Fruit fly (Drosophila melanogaster) whole organism, embryonic: ENCODE results near the gene Mocs1.

Experiments
- CG10321 ChIP-seq: fragments of 200-800 bp; sonication (Bioruptor generic); IDR thresholded peaks from 2 replicates; pipeline ENCODE4 v1.3.6; 2022; ENCODE audit warnings: missing biosample characterization, missing genetic modification characterization
- CG12219 ChIP-seq: fragments of 200-800 bp; sonication (Bioruptor generic); optimal IDR thresholded peaks from 3 replicates; lab custom pipeline; 2018; ENCODE audit warnings: missing biosample characterization, mild to moderate bottlenecking, missing genetic modification characterization
- CG13296 ChIP-seq: fragments of 200-800 bp; sonication (Bioruptor generic); optimal IDR thresholded peaks from 3 replicates; lab custom pipeline; 2018; ENCODE audit warnings: missing biosample characterization, mild to moderate bottlenecking, missing genetic modification characterization
- CG15011 ChIP-seq: fragments of 200-800 bp; sonication (Bioruptor generic); optimal IDR thresholded peaks from 3 replicates; lab custom pipeline; 2018; ENCODE audit warnings: missing biosample characterization, mild to moderate bottlenecking, missing genetic modification characterization
- CG15269 ChIP-seq: fragments of 200-800 bp; sonication (Bioruptor generic); optimal IDR thresholded peaks from 2 replicates; lab custom pipeline; 2018; ENCODE audit warnings: missing biosample characterization, mild to moderate bottlenecking, missing genetic modification characterization, moderate library complexity
- CG16863 ChIP-seq: fragments of 200-800 bp; sonication (Bioruptor generic); optimal IDR thresholded peaks from 3 replicates; lab custom pipeline; 2016; ENCODE audit warnings: missing biosample characterization, missing genetic modification characterization
- CG17328 ChIP-seq: fragments of 200-800 bp; sonication (Bioruptor generic); IDR thresholded peaks from 2 replicates; pipeline ENCODE4 v1.3.6; 2022; ENCODE audit warnings: missing biosample characterization, missing genetic modification characterization
- CG18011 ChIP-seq: fragments of 200-800 bp; sonication (Bioruptor generic); optimal IDR thresholded peaks from 2 replicates; lab custom pipeline; 2017; ENCODE audit warnings: missing biosample characterization, missing genetic modification characterization, mild to moderate bottlenecking, moderate library complexity, missing genotype
- CG30020 ChIP-seq: fragments of 200-800 bp; optimal IDR thresholded peaks from 2 replicates; lab custom pipeline; 2019; ENCODE audit warnings: missing biosample characterization, mild to moderate bottlenecking, missing genetic modification characterization, moderate library complexity
- CG31441 ChIP-seq: fragments of 200-800 bp; sonication (Bioruptor generic); IDR thresholded peaks from 2 replicates; pipeline ENCODE4 v1.3.6; 2022; ENCODE audit warnings: missing biosample characterization, missing genetic modification characterization
- CG5180 ChIP-seq: fragments of 200-800 bp; sonication (Bioruptor generic); optimal IDR thresholded peaks from 3 replicates; lab custom pipeline; 2017; ENCODE audit warnings: missing biosample characterization, missing genetic modification characterization, mild to moderate bottlenecking, moderate library complexity, missing genetic modification reagents
- CG7357 ChIP-seq: fragments of 200-800 bp; sonication (Bioruptor generic); IDR thresholded peaks from 3 replicates; pipeline ENCODE4 v1.3.6; 2022; ENCODE audit warnings: missing biosample characterization, missing genetic modification characterization
- CG8281 ChIP-seq: fragments of 200-800 bp; sonication (Bioruptor generic); optimal IDR thresholded peaks from 2 replicates; lab custom pipeline; 2018; ENCODE audit warnings: missing biosample characterization, mild to moderate bottlenecking, missing genetic modification characterization, moderate library complexity
- CG8478 ChIP-seq: fragments of >200 bp; optimal IDR thresholded peaks from 2 replicates; lab custom pipeline; 2018
- CG8765 ChIP-seq: fragments of 200-800 bp; sonication (Bioruptor generic); IDR thresholded peaks from 2 replicates; pipeline ENCODE4 v1.3.6; 2022; ENCODE audit warnings: missing biosample characterization, missing genetic modification characterization
- Dad ChIP-seq: fragments of 200-800 bp; sonication (Bioruptor generic); optimal IDR thresholded peaks from 3 replicates; lab custom pipeline; 2016; ENCODE audit warnings: missing biosample characterization, missing genetic modification characterization
- Dfd ChIP-seq, 2 experiments: fragments of >200 bp; optimal IDR thresholded peaks; 2 replicates each; lab custom pipeline; 2017; ENCODE audit warnings: missing biosample characterization in 2 of 2, missing genetic modification characterization in 2 of 2
- Elba2 ChIP-seq: fragments of 200-800 bp; sonication (Bioruptor generic); optimal IDR thresholded peaks from 3 replicates; lab custom pipeline; 2016; ENCODE audit warnings: missing biosample characterization, missing genetic modification characterization
- Ets65A ChIP-seq: fragments of 200-800 bp; sonication (Bioruptor generic); peaks from one replicate; lab custom pipeline; 2016; ENCODE audit warnings: missing biosample characterization, missing genetic modification characterization
- GATAe ChIP-seq: fragments of 200-800 bp; sonication (Bioruptor generic); conservative IDR thresholded peaks from 2 replicates; pipeline ENCODE4 v1.3.6; 2022; ENCODE audit warnings: missing biosample characterization, missing genetic modification characterization
- H2.0 ChIP-seq: fragments of 200-800 bp; sonication (Bioruptor generic); IDR thresholded peaks from 2 replicates; pipeline ENCODE4 v1.3.6; 2022; ENCODE audit warnings: missing biosample characterization, missing genetic modification characterization
- Hr3 ChIP-seq: fragments of 200-800 bp; sonication (Bioruptor generic); optimal IDR thresholded peaks from 3 replicates; lab custom pipeline; 2016; ENCODE audit warnings: missing biosample characterization, missing genetic modification characterization
- Lim3 ChIP-seq: fragments of 200-800 bp; sonication (Bioruptor generic); IDR thresholded peaks from 2 replicates; pipeline ENCODE4 v1.3.6; 2022; ENCODE audit warnings: missing biosample characterization, missing genetic modification characterization
- MBD-R2 ChIP-seq: fragments of 200-800 bp; sonication (Bioruptor generic); IDR thresholded peaks from 2 replicates; pipeline ENCODE4 v1.3.6; 2022; ENCODE audit warnings: missing biosample characterization, missing genetic modification characterization
- Max ChIP-seq: fragments of 200-800 bp; sonication (Bioruptor generic); optimal IDR thresholded peaks from 2 replicates; lab custom pipeline; 2016; ENCODE audit warnings: missing biosample characterization, mild to moderate bottlenecking, missing genetic modification characterization
- NFAT ChIP-seq: fragments of 200-800 bp; sonication (Bioruptor generic); IDR thresholded peaks from 2 replicates; pipeline ENCODE4 v1.3.6; 2022; ENCODE audit warnings: missing biosample characterization, missing genetic modification characterization
- NK7.1 ChIP-seq: fragments of 200-800 bp; sonication (Bioruptor generic); optimal IDR thresholded peaks from 3 replicates; lab custom pipeline; 2016; ENCODE audit warnings: missing biosample characterization, missing genetic modification characterization
- Oli ChIP-seq: fragments of 200-800 bp; sonication (Bioruptor generic); optimal IDR thresholded peaks from 2 replicates; lab custom pipeline; 2018; ENCODE audit warnings: missing biosample characterization, mild to moderate bottlenecking, missing genetic modification characterization, moderate library complexity
- Vsx1 ChIP-seq: fragments of 200-800 bp; sonication (Bioruptor generic); optimal IDR thresholded peaks from 2 replicates; lab custom pipeline; 2017; ENCODE audit warnings: missing biosample characterization, mild to moderate bottlenecking, missing genetic modification characterization, missing genetic modification reagents
- bab2 ChIP-seq: fragments of 200-800 bp; sonication (Bioruptor generic); optimal IDR thresholded peaks from 2 replicates; lab custom pipeline; 2016; ENCODE audit warnings: missing biosample characterization, missing genetic modification characterization
- br ChIP-seq: fragments of >200 bp; optimal IDR thresholded peaks from 2 replicates; lab custom pipeline; 2017
- bsh ChIP-seq, 2 experiments: fragments of 200-800 bp; sonication (Bioruptor generic); optimal IDR thresholded peaks; 2 replicates each; lab custom pipeline; 2017 to 2018; ENCODE audit warnings: mild to moderate bottlenecking in 2 of 2, missing biosample characterization in 2 of 2, missing genetic modification characterization in 2 of 2, moderate library complexity in 1 of 2
- cg ChIP-seq: fragments of 200-800 bp; sonication (Bioruptor generic); optimal IDR thresholded peaks from 3 replicates; lab custom pipeline; 2019; ENCODE audit warnings: missing biosample characterization, mild to moderate bottlenecking, missing genetic modification characterization, moderate library complexity
- chn ChIP-seq: fragments of 200-800 bp; sonication (Bioruptor generic); optimal IDR thresholded peaks from 2 replicates; lab custom pipeline; 2016; ENCODE audit warnings: missing biosample characterization, missing genetic modification characterization
- fd102C ChIP-seq: fragments of 200-800 bp; sonication (Bioruptor generic); optimal IDR thresholded peaks from 2 replicates; lab custom pipeline; 2018; ENCODE audit warnings: missing biosample characterization, mild to moderate bottlenecking, missing genetic modification characterization, moderate library complexity
- fd96Cb ChIP-seq: fragments of 200-800 bp; sonication (Bioruptor generic); optimal IDR thresholded peaks from 2 replicates; lab custom pipeline; 2018; ENCODE audit warnings: missing biosample characterization, mild to moderate bottlenecking, missing genetic modification characterization, moderate library complexity
- fu2 ChIP-seq: fragments of 200-800 bp; sonication (Bioruptor generic); optimal IDR thresholded peaks from 2 replicates; lab custom pipeline; 2016; ENCODE audit warnings: missing biosample characterization, missing genetic modification characterization
- gsb ChIP-seq: fragments of 200-800 bp; sonication (Bioruptor generic); IDR thresholded peaks from 2 replicates; pipeline ENCODE4 v1.3.6; 2022; ENCODE audit warnings: missing biosample characterization, missing genetic modification characterization
- h ChIP-seq: fragments of >200 bp; optimal IDR thresholded peaks from 2 replicates; lab custom pipeline; 2017
- knrl ChIP-seq: fragments of 200-800 bp; sonication (Bioruptor generic); IDR thresholded peaks from 3 replicates; pipeline ENCODE4 v1.3.6; 2022; ENCODE audit warnings: missing biosample characterization, missing genetic modification characterization; ENCODE audit not compliant: partially characterized antibody
- mirr ChIP-seq: fragments of 200-800 bp; sonication (Bioruptor generic); optimal IDR thresholded peaks from 3 replicates; lab custom pipeline; 2018; ENCODE audit warnings: missing biosample characterization, mild to moderate bottlenecking, missing genetic modification characterization
- org-1 ChIP-seq: fragments of 200-800 bp; sonication (Bioruptor generic); optimal IDR thresholded peaks from 2 replicates; lab custom pipeline; 2017; ENCODE audit warnings: missing biosample characterization, missing genetic modification characterization
- run ChIP-seq: fragments of 200-800 bp; sonication (Bioruptor generic); optimal IDR thresholded peaks from 3 replicates; lab custom pipeline; 2018; ENCODE audit warnings: missing biosample characterization, mild to moderate bottlenecking, missing genetic modification characterization
- sens-2 ChIP-seq: fragments of 200-800 bp; sonication (Bioruptor generic); IDR thresholded peaks from 2 replicates; pipeline ENCODE4 v1.3.6; 2022; ENCODE audit warnings: missing biosample characterization, missing genetic modification characterization
- seq ChIP-seq: fragments of 200-800 bp; sonication (Bioruptor generic); IDR thresholded peaks from 2 replicates; pipeline ENCODE4 v1.3.6; 2022; ENCODE audit warnings: missing biosample characterization, missing genetic modification characterization
- slp2 ChIP-seq: fragments of 200-800 bp; sonication (Bioruptor generic); optimal IDR thresholded peaks from 2 replicates; lab custom pipeline; 2016; ENCODE audit warnings: missing biosample characterization, missing genetic modification characterization
- tap ChIP-seq: fragments of 200-800 bp; optimal IDR thresholded peaks from 3 replicates; lab custom pipeline; 2019; ENCODE audit warnings: missing biosample characterization, mild to moderate bottlenecking, missing genetic modification characterization, moderate library complexity
- tgo ChIP-seq: fragments of 200-800 bp; sonication (Bioruptor generic); IDR thresholded peaks from 3 replicates; pipeline ENCODE4 v1.3.6; 2022; ENCODE audit warnings: missing biosample characterization, missing genetic modification characterization
- tll ChIP-seq, 2 experiments: fragments of 200-800 bp in 1 of 2; fragments of >200 bp in 1 of 2; sonication (Bioruptor generic) in 1 of 2; optimal IDR thresholded peaks; 2 replicates each; lab custom pipeline; 2017 to 2019; ENCODE audit warnings: missing biosample characterization in 2 of 2, missing genetic modification characterization in 2 of 2, mild to moderate bottlenecking in 1 of 2, moderate library complexity in 1 of 2
- tna ChIP-seq: fragments of 200-800 bp; sonication (Bioruptor generic); IDR thresholded peaks from 2 replicates; pipeline ENCODE4 v1.3.6; 2022; ENCODE audit warnings: missing biosample characterization, missing genetic modification characterization; ENCODE audit not compliant: partially characterized antibody
- twi ChIP-seq: fragments of 200-800 bp; optimal IDR thresholded peaks from 2 replicates; lab custom pipeline; 2019; ENCODE audit warnings: missing biosample characterization, mild to moderate bottlenecking, missing genetic modification characterization, moderate library complexity

The Mocs1 gene

DNA sequence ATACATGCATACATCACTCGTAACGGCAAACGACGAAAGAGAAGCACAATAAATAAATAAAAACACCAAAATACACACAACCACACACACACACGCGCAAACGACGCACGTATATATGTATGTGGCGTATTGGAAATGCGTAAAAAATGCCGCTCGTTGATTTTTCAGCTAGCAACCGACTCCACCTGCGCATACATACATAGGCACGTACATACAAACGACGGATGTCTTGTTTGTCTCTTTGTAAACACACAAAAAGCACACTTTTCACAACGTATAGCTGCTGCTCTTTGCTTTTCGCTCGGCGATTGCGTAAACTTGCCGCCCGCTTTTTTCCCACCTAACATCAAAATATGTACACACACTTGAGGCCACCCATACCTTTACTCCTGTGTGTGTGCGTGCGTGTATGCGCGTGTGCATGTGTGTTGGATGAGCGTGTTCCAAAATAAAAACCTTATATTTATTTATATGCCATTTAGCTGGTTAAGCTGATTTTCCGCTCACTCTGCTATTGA, 49.6 kb downstream of the Mocs1 start (continued):
- TF ChIP-seq run (tag; lab: Kevin White, UChicago) (no peak), CG7357 (no peak), Lim3 (GFP tag; lab: Robert Waterston, UW) (no peak), H2.0 (no peak), CG15011 (peak; percentile 48), Ets65A (GFP tag; lab: Kevin White, UChicago) (no peak), fd96Cb (tag; lab: Kevin White, UChicago) (no peak), sens-2 (GFP tag; lab: Robert Waterston, UW) (no peak), gsb (no peak), Dad (GFP tag; lab: Kevin White, UChicago) (no peak), CG8765 (GFP tag; lab: Robert Waterston, UW) (no peak), Hr3 (GFP tag; lab: Kevin White, UChicago) (no peak), Max (GFP tag; lab: Kevin White, UChicago) (no peak), mirr (GFP tag; lab: Kevin White, UChicago) (peak; percentile 91), CG13296 (GFP tag; lab: Kevin White, UChicago) (peak; percentile 64), fu2 (GFP tag; lab: Kevin White, UChicago) (no peak), tll (GFP tag; optimal IDR thresholded peaks at IDR 0.05; lab: Kevin White, UChicago) (peak in 1 of 2 experiments; percentile 44), CG8478 (lab: Kevin White, UChicago) (peak; percentile 88), fd102C (GFP tag; lab: Kevin White, UChicago) (no peak), CG5180 (peak; percentile 31), chn (GFP tag; lab: Kevin White, UChicago) (no peak), CG17328 (GFP tag; lab: Robert Waterston, UW) (0 out of 2 replicates have a peak, but pooled peaks have one; percentile 20), CG12219 (GFP tag; lab: Kevin White, UChicago) (peak; percentile 13), MBD-R2 (GFP tag; lab: Robert Waterston, UW) (no peak), NK7.1 (GFP tag; lab: Kevin White, UChicago) (no peak), tna (GFP tag; lab: Robert Waterston, UW) (no peak), org-1 (GFP tag; lab: Kevin White, UChicago) (peak; percentile 66), CG31441 (GFP tag; lab: Robert Waterston, UW) (no peak), Oli (tag; lab: Kevin White, UChicago) (no peak), slp2 (GFP tag; lab: Kevin White, UChicago) (no peak), Dfd (GFP tag; optimal IDR thresholded peaks at IDR 0.05; lab: Kevin White, UChicago) (no peak)
- TF ChIP-seq, all 482 proteins: peak for 135

DNA sequence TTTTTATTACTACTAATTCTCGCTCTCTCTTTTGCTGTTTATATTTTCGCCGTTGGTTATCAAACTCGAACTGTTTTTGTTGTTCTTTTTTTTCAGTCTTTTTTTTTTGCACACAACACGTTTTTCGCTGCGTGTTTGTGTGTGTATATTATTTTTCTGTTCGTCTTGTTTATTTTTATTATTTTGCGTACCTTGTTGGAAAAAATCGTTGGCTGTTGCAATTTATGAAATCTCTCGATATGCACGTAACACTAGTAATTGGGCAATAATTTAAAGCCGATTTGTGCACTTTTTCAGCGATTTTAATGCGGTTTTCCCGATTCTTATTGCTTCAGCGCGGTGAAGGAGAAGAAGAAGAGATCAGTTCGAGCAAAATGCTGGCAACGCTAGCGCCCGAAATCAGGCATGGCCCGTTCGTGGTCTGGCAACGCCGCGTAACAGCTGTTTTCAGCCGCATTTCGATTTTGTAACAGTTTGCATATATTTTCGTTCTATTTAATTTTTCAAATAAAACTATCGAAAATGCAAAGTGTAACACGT, 50.2 kb downstream of the Mocs1 start, which contains the start of the genes FoxK and mRpL2:
Gene FoxK, minus strand, starts transcription at position 365 of the 540 bp plus-strand sequence.
Gene mRpL2, plus strand, starts transcription at position 429 of the 540 bp plus-strand sequence.
- TF ChIP-seq NFAT (GFP tag; lab: Robert Waterston, UW) (no peak), h (lab: Kevin White, UChicago) (no peak), CG8281 (tag; lab: Kevin White, UChicago) (no peak), CG31441 (GFP tag; lab: Robert Waterston, UW) (no peak), Elba2 (peak; percentile 99), tap (tag; lab: Kevin White, UChicago) (no peak), CG18011 (GFP tag; lab: Kevin White, UChicago) (peak; percentile 40), CG8765 (GFP tag; lab: Robert Waterston, UW) (no peak), br (lab: Kevin White, UChicago) (no peak), knrl (GFP tag; lab: Robert Waterston, UW) (0 out of 3 replicates have a peak, but pooled peaks have one; percentile 27), CG30020 (tag; lab: Kevin White, UChicago) (peak; percentile 29), seq (no peak), Vsx1 (GFP tag; lab: Kevin White, UChicago) (no peak), twi (tag; lab: Kevin White, UChicago) (no peak), CG10321 (GFP tag; lab: Robert Waterston, UW) (no peak), bsh (GFP tag; optimal IDR thresholded peaks at IDR 0.05; lab: Kevin White, UChicago) (peak in 1 of 2 experiments; percentile 94), cg (GFP tag; lab: Kevin White, UChicago) (peak; percentile 26), tgo (GFP tag; lab: Robert Waterston, UW) (no peak), CG15269 (tag; lab: Kevin White, UChicago) (no peak), CG16863 (no peak), GATAe (no peak), bab2 (GFP tag; lab: Kevin White, UChicago) (no peak)
